Fruit fly (Drosophila melanogaster) ovary, adult (tissue): ENCODE measurements around the gene PGAP1.
A peak's percentile ranks its signal among the peaks of the same experiment; 100 is the strongest.

Experiments
- CG17801 ChIP-seq: fragments of 200-800 bp; optimal IDR thresholded peaks from 2 replicates; lab custom pipeline; 2019; ENCODE audit warnings: missing biosample characterization, mild to moderate bottlenecking, missing genetic modification characterization, moderate library complexity; ENCODE audit not compliant: partially characterized antibody

Gene PGAP1

DNA sequence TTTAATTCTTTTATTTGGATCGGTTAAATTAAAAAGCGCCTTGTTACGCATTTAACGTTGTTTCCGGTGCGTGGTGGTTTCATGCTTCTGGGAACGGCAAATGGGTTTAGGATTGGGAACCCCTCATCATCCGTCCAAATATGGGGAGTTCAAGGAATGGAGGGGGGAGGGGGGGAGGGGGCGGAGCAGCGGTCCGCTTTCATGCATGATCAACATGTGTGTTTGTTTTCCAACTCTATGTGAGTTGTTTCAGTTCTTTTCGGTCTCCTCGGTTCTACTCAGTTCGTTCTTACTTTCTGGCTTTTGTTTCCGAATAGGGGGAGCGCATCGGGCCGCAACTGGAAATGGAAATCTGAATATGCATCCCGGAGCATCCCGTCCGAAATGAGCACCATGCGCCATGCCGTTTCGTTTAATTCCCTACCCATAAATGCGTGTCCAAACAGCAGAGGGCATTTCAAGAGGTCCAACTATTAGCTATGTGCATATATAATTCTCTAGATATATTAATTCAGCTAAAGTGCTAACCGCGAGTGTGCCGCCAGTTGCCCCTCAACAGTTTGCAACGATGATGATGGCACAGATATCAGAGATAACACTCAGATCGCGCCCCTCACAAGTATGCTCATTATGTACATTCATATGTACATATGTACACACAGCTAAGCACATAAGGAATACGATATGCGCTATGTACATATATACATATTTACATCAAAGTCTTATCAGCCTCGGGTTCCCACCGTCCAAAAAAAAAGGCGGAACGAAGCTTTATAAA, 11.7 kb downstream of the PGAP1 start:
- no peak for TF ChIP-seq CG17801 (GFP tag; lab: Kevin White, UChicago)

DNA sequence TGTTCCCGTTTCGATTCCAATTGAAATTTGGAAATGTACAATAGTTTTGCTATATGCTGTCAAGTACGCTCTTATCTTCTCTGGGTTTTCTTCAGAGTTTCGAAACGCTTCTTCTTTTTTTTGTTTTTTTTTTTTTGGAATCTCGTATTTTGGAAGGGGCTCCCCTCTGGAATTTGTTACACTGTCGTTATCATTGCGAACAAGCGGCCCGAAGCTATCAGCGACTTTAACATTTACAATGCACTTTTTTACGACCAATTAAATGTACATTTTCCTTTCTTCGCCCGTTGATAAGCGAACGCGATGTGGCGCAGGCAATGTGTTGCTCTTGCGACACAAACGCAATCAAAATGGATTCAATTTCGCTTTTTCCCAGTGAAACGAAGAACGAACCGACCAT, 12.4 kb downstream of the PGAP1 start:
- no peak for TF ChIP-seq CG17801 (GFP tag; lab: Kevin White, UChicago)

DNA sequence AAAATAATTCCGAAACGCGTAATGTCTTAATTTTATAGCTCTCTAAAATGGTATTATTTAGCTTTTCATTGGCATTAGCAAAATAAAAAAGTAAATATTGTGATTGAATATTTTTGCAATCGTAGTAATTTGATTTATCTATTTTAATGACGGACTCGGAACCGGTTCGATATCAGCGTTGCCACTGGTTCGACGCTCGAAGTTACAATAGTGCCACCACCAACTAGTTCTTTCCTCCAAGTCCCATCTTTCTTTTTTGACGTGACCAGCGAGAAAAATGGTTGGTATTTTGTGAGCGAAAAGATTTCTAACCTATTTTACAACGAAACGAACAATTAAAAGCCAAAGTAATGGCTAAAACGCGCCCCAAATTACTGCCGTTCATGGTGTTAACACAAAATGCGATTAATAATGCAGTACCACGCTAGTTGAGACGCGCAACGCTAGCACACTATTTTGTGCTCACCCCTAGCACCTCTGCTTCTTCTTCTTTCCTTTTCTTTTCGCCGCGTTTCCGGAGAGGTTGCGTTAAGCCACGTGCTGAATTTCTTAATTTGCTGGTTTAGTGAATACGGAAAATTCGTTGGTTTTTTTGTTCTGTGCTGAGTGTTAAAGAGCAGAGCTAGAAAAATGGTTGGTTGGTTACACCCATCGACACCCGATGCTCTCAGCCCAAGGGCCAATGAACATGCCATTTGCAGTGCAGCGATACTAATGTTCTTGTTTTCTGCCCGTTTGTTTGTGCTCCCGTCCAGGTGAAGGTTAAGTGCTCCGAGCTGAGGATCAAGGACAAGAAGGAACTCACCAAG, 16.8 kb downstream of the PGAP1 start, which contains the start of gene RpL35:
Gene RpL35, plus strand, starts transcription at position 159 of the 809 bp plus-strand sequence.
- TF ChIP-seq CG17801 (GFP tag; lab: Kevin White, UChicago) = peak; percentile 86

DNA sequence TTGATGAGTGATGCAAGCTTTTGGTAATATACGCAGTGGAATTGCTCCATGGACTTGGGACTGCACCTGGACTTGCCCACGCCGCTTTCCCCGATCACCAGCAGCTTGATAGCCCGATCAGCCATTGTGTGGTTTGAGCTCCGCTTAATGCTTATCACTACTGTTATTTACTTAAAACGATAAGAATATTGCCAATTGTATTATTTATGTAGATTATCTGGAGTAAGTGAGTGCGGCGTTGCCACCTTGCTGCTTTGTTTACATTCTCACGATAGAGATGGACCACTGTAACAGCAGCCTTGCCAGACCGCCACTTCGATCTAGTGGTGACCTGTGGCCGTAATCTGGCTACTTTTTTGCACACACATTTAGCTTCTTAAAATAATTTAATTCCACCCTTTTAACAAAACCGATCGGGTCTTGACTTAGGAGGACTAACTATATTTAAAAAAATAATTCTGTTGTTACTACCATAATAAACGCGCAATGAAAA, 17.7 kb downstream of the PGAP1 start, which contains the start of gene Rab18:
Gene Rab18, minus strand, starts transcription at position 276 of the 493 bp plus-strand sequence.
- no peak for TF ChIP-seq CG17801 (GFP tag; lab: Kevin White, UChicago)

DNA sequence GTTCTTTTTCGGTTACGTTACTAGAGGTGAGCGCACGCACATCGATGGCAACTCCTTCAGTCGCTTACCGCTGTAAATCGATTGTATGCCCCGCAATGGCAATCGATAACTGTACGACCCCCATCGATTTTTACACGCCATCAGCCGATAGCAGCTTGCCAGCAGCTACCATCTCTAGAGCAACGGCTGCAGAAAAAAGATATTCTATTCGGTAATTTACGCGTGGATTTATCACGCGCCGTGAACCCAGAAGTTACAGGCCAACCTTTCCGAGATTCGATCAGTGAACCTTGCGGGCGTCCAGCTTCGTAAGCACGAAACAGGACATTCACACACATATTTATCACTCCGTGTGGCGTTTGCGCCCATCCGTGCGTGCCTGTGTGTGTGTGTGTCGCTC, 23.4 kb downstream of the PGAP1 start, which contains the start of the genes Sirt4 and CG4119:
Gene Sirt4, minus strand, starts transcription at position 39 of the 400 bp plus-strand sequence.
Gene CG4119, plus strand, starts transcription at position 151 of the 400 bp plus-strand sequence.
- TF ChIP-seq CG17801 (GFP tag; lab: Kevin White, UChicago) = peak; percentile 25

DNA sequence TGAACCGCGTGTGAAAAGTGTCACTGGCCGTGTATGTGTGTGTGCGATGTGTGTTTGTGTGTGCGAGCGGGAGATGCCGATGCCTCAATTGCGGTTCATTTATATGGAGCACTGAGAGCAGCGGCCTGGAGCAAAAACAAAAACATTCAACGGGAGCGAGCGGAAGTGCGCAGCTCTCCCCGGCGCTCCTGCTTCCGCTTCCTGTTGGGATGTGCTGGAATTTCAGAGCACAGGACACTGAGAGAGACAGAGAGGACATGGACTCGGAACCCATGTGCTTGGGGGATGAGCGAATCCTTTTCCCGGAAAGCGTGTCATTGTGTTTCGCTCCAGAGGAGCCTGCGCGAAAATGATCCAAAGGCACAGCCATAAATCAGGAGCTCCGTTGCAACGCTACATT, 25.1 kb downstream of the PGAP1 start:
- TF ChIP-seq CG17801 (GFP tag; lab: Kevin White, UChicago) = no peak

DNA sequence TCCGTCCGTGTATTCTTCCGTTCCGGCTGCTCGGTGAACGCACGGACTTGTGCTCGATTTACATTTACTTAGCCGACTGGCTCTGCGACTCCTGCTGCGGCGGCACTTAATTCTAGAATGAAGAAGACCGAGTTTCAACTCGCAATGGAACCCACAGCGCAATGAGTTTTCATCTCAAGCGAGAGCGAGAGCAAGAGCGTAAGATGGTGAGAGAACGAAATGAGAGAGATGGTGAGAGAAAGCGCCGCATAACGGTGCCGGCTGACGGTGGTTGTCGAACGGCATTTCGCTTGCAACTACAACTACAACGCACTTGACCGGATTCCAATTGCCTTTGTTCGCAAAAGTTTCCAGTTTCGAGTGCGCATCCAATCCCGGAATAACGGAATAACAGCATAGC, 26.5 kb downstream of the PGAP1 start, which contains the start of gene OtopLc:
Gene OtopLc, minus strand, starts transcription at position 101 of the 400 bp plus-strand sequence.
- TF ChIP-seq CG17801 (GFP tag; lab: Kevin White, UChicago) = no peak

DNA sequence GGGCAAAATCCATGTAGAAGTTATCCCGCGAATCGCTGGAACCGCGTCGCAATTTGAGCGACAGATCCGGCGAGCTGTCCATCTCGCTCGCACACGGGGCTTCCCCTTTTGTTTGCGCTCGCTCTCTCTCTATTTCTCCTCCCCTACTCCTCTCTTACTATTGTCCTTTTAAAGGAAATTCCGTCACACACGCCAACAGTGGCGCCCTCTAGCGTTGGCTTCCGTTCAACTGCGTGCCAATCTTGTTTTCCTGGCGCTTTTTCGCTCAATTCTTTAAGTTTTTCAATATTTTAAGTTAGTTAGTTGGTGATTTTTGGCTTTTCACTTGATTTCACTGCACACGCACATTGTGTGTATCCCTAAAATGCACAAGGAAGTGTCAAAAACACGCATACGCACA, 27.3 kb downstream of the PGAP1 start:
- TF ChIP-seq CG17801 (GFP tag; lab: Kevin White, UChicago) = no peak

DNA sequence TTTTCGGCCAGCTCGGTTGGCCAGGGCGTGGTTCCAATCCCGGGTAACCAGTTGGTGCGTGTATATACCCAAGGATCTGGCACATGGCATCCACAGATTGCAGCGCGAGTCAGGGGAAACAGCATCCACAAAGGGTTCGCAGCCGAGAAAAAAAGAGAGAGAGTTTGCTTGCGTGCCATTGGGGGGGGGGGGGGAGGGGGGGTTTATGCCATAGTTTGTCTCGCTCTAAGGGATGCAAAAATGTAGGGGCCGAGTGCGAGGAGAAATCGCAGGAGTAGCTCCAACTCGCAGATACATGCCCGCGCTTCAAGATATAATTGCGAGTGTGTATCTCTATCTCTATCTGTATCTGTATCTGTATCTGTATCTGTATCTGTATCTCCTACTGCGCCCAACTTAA, 39.3 kb downstream of the PGAP1 start:
- no peak for TF ChIP-seq CG17801 (GFP tag; lab: Kevin White, UChicago)

DNA sequence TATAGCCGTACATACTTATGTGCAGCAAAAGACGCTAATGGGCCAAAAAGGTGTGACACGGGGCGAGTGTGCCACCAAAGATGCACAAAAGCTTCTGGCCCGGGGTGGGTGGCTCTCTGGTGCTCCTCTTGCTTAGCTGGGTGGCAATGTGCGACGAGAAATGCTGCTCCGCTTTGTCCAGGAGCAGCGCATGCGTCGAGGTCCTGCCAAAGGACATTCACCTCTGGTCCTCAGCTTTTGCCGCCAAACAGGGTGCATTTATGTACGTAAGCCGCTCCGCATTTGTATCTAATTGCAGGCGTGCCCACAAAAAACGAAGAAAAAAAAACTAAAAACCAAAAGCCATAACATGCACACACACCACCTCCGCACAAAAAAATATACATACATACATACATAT, 39.9 kb downstream of the PGAP1 start:
- no peak for TF ChIP-seq CG17801 (GFP tag; lab: Kevin White, UChicago)

DNA sequence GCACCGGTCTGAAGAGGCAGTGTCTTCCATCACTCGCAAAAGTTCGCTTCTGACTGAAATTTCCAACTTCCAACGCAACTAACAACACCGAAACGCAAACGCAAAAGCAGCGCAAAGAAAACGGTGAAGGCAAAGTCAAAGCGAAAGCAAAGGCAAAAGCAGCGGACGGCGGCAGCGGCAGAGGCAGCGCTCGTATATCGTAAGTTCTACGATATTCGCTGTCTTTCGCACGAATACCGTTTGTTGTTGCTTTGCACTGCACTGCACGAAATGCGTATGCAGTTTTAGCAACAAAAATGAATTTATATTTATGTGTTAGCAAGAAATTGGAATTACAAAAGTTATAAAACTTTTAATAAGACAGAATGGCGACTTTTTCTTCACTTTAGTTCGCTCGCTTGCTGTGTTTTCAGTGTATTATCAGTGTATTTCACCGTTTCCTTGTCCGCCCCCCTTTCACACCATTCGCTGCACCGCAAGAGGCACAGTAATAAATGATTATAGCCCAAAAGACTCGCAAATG, 40.8 kb downstream of the PGAP1 start, which contains the start of gene OtopLa:
Gene OtopLa, minus strand, starts transcription at position 51 of the 523 bp plus-strand sequence.
- no peak for TF ChIP-seq CG17801 (GFP tag; lab: Kevin White, UChicago)

DNA sequence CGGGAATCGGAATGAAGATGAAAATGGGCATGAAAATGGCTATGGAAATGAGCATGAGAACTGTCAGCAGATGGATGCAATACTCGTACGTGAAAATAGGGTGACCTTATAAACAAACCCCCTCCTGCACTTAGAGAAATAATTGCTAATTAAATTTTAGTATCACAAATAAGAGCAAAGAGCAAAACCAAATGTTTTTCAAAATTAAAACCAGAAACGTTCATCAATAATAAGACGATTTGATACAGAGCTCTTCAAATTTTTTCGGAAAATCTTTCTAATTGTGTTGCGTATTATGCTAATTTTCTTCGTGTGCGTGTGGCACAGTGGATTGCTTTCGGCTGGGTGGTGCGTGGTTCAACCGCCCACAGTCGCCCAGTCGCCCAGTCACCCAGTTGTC, 43.0 kb downstream of the PGAP1 start:
- no peak for TF ChIP-seq CG17801 (GFP tag; lab: Kevin White, UChicago)

DNA sequence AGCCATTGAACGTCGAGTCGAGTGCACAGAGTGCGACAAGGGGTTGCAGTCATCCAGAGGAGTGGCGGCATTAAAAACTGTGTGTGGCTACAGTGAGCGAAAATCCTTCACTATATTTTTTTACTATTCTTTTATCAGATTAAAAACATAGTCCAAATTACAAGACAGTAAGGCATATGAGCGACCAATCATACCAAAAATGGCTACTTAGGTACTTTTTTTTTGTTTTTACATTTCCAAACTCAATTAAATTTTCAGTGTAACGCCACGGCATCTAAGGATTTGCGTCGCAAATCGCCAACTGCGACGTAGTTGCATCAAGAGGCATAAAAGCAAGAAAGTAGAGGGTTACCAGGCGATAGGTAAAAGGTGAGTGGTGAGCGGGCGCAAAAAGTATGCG, 50.2 kb downstream of the PGAP1 start:
- no peak for TF ChIP-seq CG17801 (GFP tag; lab: Kevin White, UChicago)

DNA sequence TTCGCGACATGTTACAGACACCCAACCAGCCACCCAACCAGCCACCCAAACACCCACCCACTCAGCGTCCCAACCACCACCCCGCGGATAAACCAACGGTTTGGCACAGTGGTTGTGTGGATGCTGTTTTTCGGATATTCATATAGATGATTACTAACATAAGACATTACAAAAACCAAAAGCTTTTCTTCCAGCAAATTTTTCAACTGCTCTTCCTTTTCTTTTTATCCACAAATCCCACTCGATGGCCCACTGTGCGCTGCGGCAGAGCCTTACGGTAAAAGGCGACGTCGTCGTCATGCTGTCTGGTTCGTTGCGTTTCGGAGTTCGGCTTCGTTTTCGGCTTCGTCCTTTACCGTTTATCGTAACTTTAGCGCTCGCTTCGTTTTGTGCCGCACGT, 50.7 kb downstream of the PGAP1 start:
- no peak for TF ChIP-seq CG17801 (GFP tag; lab: Kevin White, UChicago)

DNA sequence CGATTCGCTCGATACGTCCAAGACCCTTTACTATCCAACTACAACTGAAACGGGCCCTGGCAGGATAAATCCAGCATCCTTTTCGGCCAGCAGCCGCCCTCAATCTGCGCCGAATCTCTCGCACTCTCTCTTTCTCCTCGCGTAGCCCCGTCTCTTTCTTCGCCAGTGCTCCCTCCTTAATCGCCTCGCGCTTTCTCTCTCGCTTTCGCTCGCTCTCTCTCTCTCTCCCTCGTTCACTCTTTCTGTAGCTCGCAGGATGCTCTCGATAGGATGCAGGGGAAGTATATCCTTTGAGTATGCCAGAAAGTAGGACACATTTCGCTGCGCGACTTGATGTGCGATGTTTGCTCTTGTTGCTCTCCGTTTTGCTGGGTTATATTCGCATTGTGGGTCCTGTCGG, 51.7 kb downstream of the PGAP1 start:
- TF ChIP-seq CG17801 (GFP tag; lab: Kevin White, UChicago) = no peak
